Fruit fly (Drosophila melanogaster) whole organism, embryonic: ENCODE data around the gene VhaSFD.

ENCODE experiments used
- ATbp ChIP-seq: fragments of 200-800 bp; sonication (Bioruptor generic); optimal IDR thresholded peaks from 2 replicates; lab custom pipeline; 2017; ENCODE audit warnings: missing biosample characterization, mild to moderate bottlenecking, missing genetic modification characterization, missing genetic modification reagents
- Ada2b ChIP-seq: fragments of 200-800 bp; sonication (Bioruptor generic); IDR thresholded peaks from 2 replicates; pipeline ENCODE4 v1.3.6; 2022; ENCODE audit warnings: missing biosample characterization, missing genetic modification characterization
- Bgb ChIP-seq: fragments of 200-800 bp; sonication (Bioruptor generic); IDR thresholded peaks from 2 replicates; pipeline ENCODE4 v1.3.6; 2022; ENCODE audit warnings: missing biosample characterization, missing genetic modification characterization; ENCODE audit not compliant: partially characterized antibody
- C15 ChIP-seq: fragments of 200-800 bp; sonication (Bioruptor generic); IDR thresholded peaks from 3 replicates; pipeline ENCODE4 v1.3.6; 2022; ENCODE audit warnings: missing biosample characterization, missing genetic modification characterization
- CG14014 ChIP-seq: fragments of 200-800 bp; sonication (Bioruptor generic); IDR thresholded peaks from 2 replicates; pipeline ENCODE4 v1.3.6; 2022; ENCODE audit warnings: missing biosample characterization, missing genetic modification characterization
- CG14441 ChIP-seq: fragments of 200-800 bp; sonication (Bioruptor generic); IDR thresholded peaks from 2 replicates; pipeline ENCODE4 v1.3.6; 2022; ENCODE audit warnings: missing biosample characterization, missing genetic modification characterization
- CG2712 ChIP-seq: fragments of 200-800 bp; optimal IDR thresholded peaks from 3 replicates; lab custom pipeline; 2019; ENCODE audit warnings: missing biosample characterization, mild to moderate bottlenecking, missing genetic modification characterization, moderate library complexity
- CG31441 ChIP-seq: fragments of 200-800 bp; sonication (Bioruptor generic); IDR thresholded peaks from 2 replicates; pipeline ENCODE4 v1.3.6; 2022; ENCODE audit warnings: missing biosample characterization, missing genetic modification characterization
- CG34224 ChIP-seq: fragments of 200-800 bp; sonication (Bioruptor generic); IDR thresholded peaks from 3 replicates; pipeline ENCODE4 v1.3.6; 2022; ENCODE audit warnings: missing biosample characterization, missing genetic modification characterization; ENCODE audit not compliant: partially characterized antibody
- CG43689 ChIP-seq: fragments of 200-800 bp; sonication (Bioruptor generic); IDR thresholded peaks from 2 replicates; pipeline ENCODE4 v1.3.6; 2022; ENCODE audit warnings: missing biosample characterization, missing genetic modification characterization
- CG6272 ChIP-seq: fragments of 200-800 bp; sonication (Bioruptor generic); IDR thresholded peaks from 2 replicates; pipeline ENCODE4 v1.3.6; 2022; ENCODE audit warnings: missing biosample characterization, missing genetic modification characterization
- CG6654 ChIP-seq: fragments of 200-800 bp; sonication (Bioruptor generic); optimal IDR thresholded peaks from 2 replicates; lab custom pipeline; 2017; ENCODE audit warnings: missing biosample characterization, mild to moderate bottlenecking, missing genetic modification characterization
- CG6683 ChIP-seq: fragments of 200-800 bp; sonication (Bioruptor generic); optimal IDR thresholded peaks from 2 replicates; lab custom pipeline; 2017; ENCODE audit warnings: missing biosample characterization, mild to moderate bottlenecking, missing genetic modification characterization, missing genetic modification reagents
- CG6791 ChIP-seq: fragments of 200-800 bp; sonication (Bioruptor generic); IDR thresholded peaks from 3 replicates; pipeline ENCODE4 v1.3.6; 2022; ENCODE audit warnings: missing biosample characterization, missing genetic modification characterization; ENCODE audit not compliant: partially characterized antibody
- CG6813 ChIP-seq: fragments of 200-800 bp; sonication (Bioruptor generic); optimal IDR thresholded peaks from 2 replicates; lab custom pipeline; 2017; ENCODE audit warnings: missing biosample characterization, missing genetic modification characterization, mild to moderate bottlenecking, moderate library complexity, missing genetic modification reagents
- CG7786 ChIP-seq: fragments of 200-800 bp; sonication (Bioruptor generic); optimal IDR thresholded peaks from 2 replicates; lab custom pipeline; 2016; ENCODE audit warnings: missing biosample characterization, missing genetic modification characterization
- CG7963 ChIP-seq: fragments of 200-800 bp; sonication (Bioruptor generic); IDR thresholded peaks from 3 replicates; pipeline ENCODE4 v1.3.6; 2022; ENCODE audit warnings: missing biosample characterization, missing genetic modification characterization; ENCODE audit not compliant: partially characterized antibody
- CG8290 ChIP-seq, 3 experiments: fragments of 200-800 bp; sonication (Bioruptor generic); optimal IDR thresholded peaks; 2 replicates each; lab custom pipeline; 2016 to 2019; ENCODE audit warnings: missing biosample characterization in 3 of 3, missing genetic modification characterization in 3 of 3, mild to moderate bottlenecking in 2 of 3, moderate library complexity in 1 of 3
- CG9797 ChIP-seq: fragments of 200-800 bp; sonication (Bioruptor generic); optimal IDR thresholded peaks from 3 replicates; lab custom pipeline; 2018; ENCODE audit warnings: missing biosample characterization, mild to moderate bottlenecking, missing genetic modification characterization
- CG9876 ChIP-seq: fragments of 200-800 bp; sonication (Bioruptor generic); optimal IDR thresholded peaks from 2 replicates; lab custom pipeline; 2016; ENCODE audit warnings: missing biosample characterization, missing genetic modification characterization
- CG9932 ChIP-seq: fragments of 200-800 bp; sonication (Bioruptor generic); IDR thresholded peaks from 2 replicates; pipeline ENCODE4 v1.3.6; 2022; ENCODE audit warnings: missing biosample characterization, missing genetic modification characterization
- ERR ChIP-seq: fragments of 200-800 bp; sonication (Bioruptor generic); optimal IDR thresholded peaks from 2 replicates; lab custom pipeline; 2016; ENCODE audit warnings: missing biosample characterization, missing genetic modification characterization
- Gug ChIP-seq: fragments of 200-800 bp; sonication (Bioruptor generic); IDR thresholded peaks from 4 replicates; pipeline ENCODE4 v1.3.6; 2022; ENCODE audit warnings: missing biosample characterization, missing genetic modification characterization
- HLHmδ ChIP-seq: fragments of 200-800 bp; sonication (Bioruptor generic); optimal IDR thresholded peaks from 2 replicates; lab custom pipeline; 2018; ENCODE audit warnings: missing biosample characterization, mild to moderate bottlenecking, missing genetic modification characterization, moderate library complexity
- HmgD ChIP-seq: fragments of 200-800 bp; sonication (Bioruptor generic); optimal IDR thresholded peaks from 3 replicates; lab custom pipeline; 2016; ENCODE audit warnings: missing biosample characterization, missing genetic modification characterization
- Hr39 ChIP-seq: fragments of >200 bp; optimal IDR thresholded peaks from 2 replicates; lab custom pipeline; 2017
- Hr51 ChIP-seq, 2 experiments: fragments of 200-800 bp; sonication (Bioruptor generic); optimal IDR thresholded peaks; 2 replicates in 1 of 2; 3 replicates in 1 of 2; lab custom pipeline; 2016 to 2018; ENCODE audit warnings: missing biosample characterization in 2 of 2, missing genetic modification characterization in 2 of 2, mild to moderate bottlenecking in 1 of 2, moderate library complexity in 1 of 2
- Lpt ChIP-seq: fragments of >200 bp; optimal IDR thresholded peaks from 2 replicates; lab custom pipeline; 2018; ENCODE audit warnings: missing biosample characterization, missing genetic modification characterization
- Pdp1 ChIP-seq, 2 experiments: fragments of 200-800 bp; sonication (Bioruptor generic); optimal IDR thresholded peaks; 3 replicates each; lab custom pipeline; 2016; ENCODE audit warnings: missing biosample characterization in 2 of 2, missing genetic modification characterization in 2 of 2, mild to moderate bottlenecking in 1 of 2, moderate library complexity in 1 of 2
- Sox100B ChIP-seq: fragments of 200-800 bp; sonication (Bioruptor generic); optimal IDR thresholded peaks from 3 replicates; lab custom pipeline; 2018; ENCODE audit warnings: missing biosample characterization, mild to moderate bottlenecking, missing genetic modification characterization
- Xrp1 ChIP-seq: fragments of 200-800 bp; sonication (Bioruptor generic); IDR thresholded peaks from 2 replicates; pipeline ENCODE4 v1.3.6; 2022; ENCODE audit warnings: missing biosample characterization, missing genetic modification characterization
- ac ChIP-seq: fragments of 200-800 bp; sonication (Bioruptor generic); optimal IDR thresholded peaks from 3 replicates; lab custom pipeline; 2017; ENCODE audit warnings: missing biosample characterization, mild to moderate bottlenecking, missing genetic modification characterization
- cas ChIP-seq: fragments of 200-800 bp; sonication (Bioruptor generic); IDR thresholded peaks from 2 replicates; pipeline ENCODE4 v1.3.6; 2022; ENCODE audit warnings: missing biosample characterization, missing genetic modification characterization
- chm ChIP-seq: fragments of 200-800 bp; sonication (Bioruptor generic); IDR thresholded peaks from 2 replicates; pipeline ENCODE4 v1.3.6; 2022; ENCODE audit warnings: missing biosample characterization, missing genetic modification characterization
- dpn ChIP-seq, 2 experiments: fragments of 200-800 bp; sonication (Bioruptor generic); optimal IDR thresholded peaks; 3 replicates each; lab custom pipeline; 2016; ENCODE audit warnings: missing biosample characterization in 2 of 2, missing genetic modification characterization in 2 of 2
- gfzf ChIP-seq: fragments of 200-800 bp; sonication (Bioruptor generic); optimal IDR thresholded peaks from 2 replicates; lab custom pipeline; 2016; ENCODE audit warnings: missing biosample characterization, mild to moderate bottlenecking, missing genetic modification characterization, moderate library complexity
- gsb-n ChIP-seq: fragments of 200-800 bp; sonication (Bioruptor generic); optimal IDR thresholded peaks from 3 replicates; lab custom pipeline; 2018; ENCODE audit warnings: missing biosample characterization, mild to moderate bottlenecking, missing genetic modification characterization
- lilli ChIP-seq: fragments of 200-800 bp; sonication (Bioruptor generic); optimal IDR thresholded peaks from 3 replicates; lab custom pipeline; 2016; ENCODE audit warnings: missing biosample characterization, missing genetic modification characterization
- maf-S ChIP-seq: fragments of 200-800 bp; sonication (Bioruptor generic); optimal IDR thresholded peaks from 2 replicates; lab custom pipeline; 2016; ENCODE audit warnings: missing biosample characterization, missing genetic modification characterization
- nau ChIP-seq: fragments of 200-800 bp; sonication (Bioruptor generic); optimal IDR thresholded peaks from 3 replicates; lab custom pipeline; 2017; ENCODE audit warnings: missing biosample characterization, mild to moderate bottlenecking, missing genetic modification characterization, missing genetic modification reagents
- nom ChIP-seq: fragments of 200-800 bp; sonication (Bioruptor generic); optimal IDR thresholded peaks from 2 replicates; lab custom pipeline; 2017; ENCODE audit warnings: missing biosample characterization, missing genetic modification characterization, mild to moderate bottlenecking, moderate library complexity, missing genetic modification reagents
- peb ChIP-seq: fragments of 200-800 bp; sonication (Bioruptor generic); IDR thresholded peaks from 2 replicates; pipeline ENCODE4 v1.3.6; 2022; ENCODE audit warnings: missing biosample characterization, missing genetic modification characterization
- psq ChIP-seq: fragments of 200-800 bp; sonication (Bioruptor generic); optimal IDR thresholded peaks from 2 replicates; lab custom pipeline; 2017; ENCODE audit warnings: missing biosample characterization, missing genetic modification characterization
- row ChIP-seq: fragments of 200-800 bp; sonication (Bioruptor generic); IDR thresholded peaks from 3 replicates; pipeline ENCODE4 v1.3.6; 2022; ENCODE audit warnings: missing biosample characterization, missing genetic modification characterization
- run ChIP-seq: fragments of 200-800 bp; sonication (Bioruptor generic); optimal IDR thresholded peaks from 3 replicates; lab custom pipeline; 2018; ENCODE audit warnings: missing biosample characterization, mild to moderate bottlenecking, missing genetic modification characterization
- tio ChIP-seq: fragments of 200-800 bp; sonication (Bioruptor generic); optimal IDR thresholded peaks from 2 replicates; lab custom pipeline; 2017; ENCODE audit warnings: missing biosample characterization, missing genetic modification characterization, inconsistent platforms
- usp ChIP-seq: fragments of >200 bp; optimal IDR thresholded peaks from 2 replicates; lab custom pipeline; 2017; ENCODE audit warnings: missing biosample characterization, missing genetic modification characterization
- z ChIP-seq: fragments of 200-800 bp; sonication (Bioruptor generic); IDR thresholded peaks from 3 replicates; pipeline ENCODE4 v1.3.6; 2022; ENCODE audit warnings: missing biosample characterization, missing genetic modification characterization

The VhaSFD gene

DNA sequence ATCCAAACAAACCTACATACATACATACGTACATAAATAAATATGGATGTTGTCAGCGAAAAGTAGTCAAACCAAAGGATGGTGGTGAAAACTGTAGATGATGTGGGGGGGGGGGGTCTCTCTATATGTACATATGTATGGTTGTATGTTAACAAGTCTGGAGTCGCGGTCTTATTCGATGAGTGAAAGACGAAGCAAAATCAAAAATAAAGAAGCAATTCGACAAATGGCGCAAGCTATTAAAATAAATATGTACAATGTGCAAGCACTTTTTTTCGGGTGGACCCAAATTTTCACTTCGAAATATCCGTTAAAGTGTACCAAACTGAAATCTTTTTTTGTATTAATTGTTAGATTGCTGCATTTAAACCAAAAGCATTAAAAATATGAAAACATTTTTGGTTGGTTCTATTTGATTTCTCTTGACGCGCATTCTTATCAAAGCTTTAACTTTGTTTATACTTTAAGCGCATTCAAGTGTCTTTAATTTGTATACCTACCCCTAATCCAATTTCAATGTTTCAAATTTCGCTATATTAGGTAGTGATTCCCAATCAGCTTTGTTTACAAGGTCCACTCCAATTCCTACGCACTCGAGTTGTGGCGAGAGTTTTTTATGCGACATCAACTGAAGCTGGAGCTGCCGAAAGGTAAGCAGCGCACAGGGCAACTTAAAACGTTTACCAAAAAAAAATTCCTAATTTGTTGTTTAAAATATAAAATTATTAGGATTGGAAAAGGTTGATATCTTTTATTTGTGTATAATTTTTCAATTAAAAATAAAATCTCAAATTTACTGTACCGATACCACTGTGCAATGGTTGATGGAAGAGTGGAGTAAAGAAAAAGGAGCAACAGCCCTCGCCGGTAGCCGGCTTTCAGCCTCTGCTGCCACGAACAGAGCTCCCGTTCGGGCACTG, 43.4 kb downstream of the VhaSFD start, which contains the start of gene CG31807 (continued):
- no peak for TF ChIP-seq usp (GFP tag; lab: Kevin White, UChicago)
- TF ChIP-seq CG9797, result no peak
- TF ChIP-seq CG6683 (GFP tag; lab: Kevin White, UChicago), result peak; percentile 31
- peak; percentile 52 for TF ChIP-seq nau
- TF ChIP-seq ATbp (GFP tag; lab: Kevin White, UChicago), result peak; percentile 90
- TF ChIP-seq maf-S, result peak; percentile 67
- no peak for TF ChIP-seq peb (GFP tag; lab: Robert Waterston, UW)
- no peak for TF ChIP-seq cas (GFP tag; lab: Robert Waterston, UW)
- TF ChIP-seq HLHmδ (GFP tag; lab: Kevin White, UChicago), result no peak
- no peak for TF ChIP-seq CG7963
- peak; percentile 68 for TF ChIP-seq CG7786 (GFP tag; lab: Kevin White, UChicago)
- no peak for TF ChIP-seq Bgb (GFP tag; lab: Robert Waterston, UW)
- TF ChIP-seq HmgD (GFP tag; lab: Kevin White, UChicago), result no peak
- TF ChIP-seq Xrp1 (GFP tag; lab: Robert Waterston, UW), result peak; percentile 39; the same call in 1 of the 2 replicates
- peak; percentile 47 to 65 for TF ChIP-seq dpn (GFP tag; optimal IDR thresholded peaks at IDR 0.05; lab: Kevin White, UChicago)
- TF ChIP-seq CG2712 (tag; lab: Kevin White, UChicago), result peak; percentile 80
- no peak for TF ChIP-seq CG6791 (GFP tag; lab: Robert Waterston, UW)
- TF ChIP-seq gsb-n (tag; lab: Kevin White, UChicago), result peak; percentile 73
- 0 out of 2 replicates have a peak, but pooled peaks have one; percentile 25 for TF ChIP-seq CG9932 (GFP tag; lab: Robert Waterston, UW)
- TF ChIP-seq CG14441 (GFP tag; lab: Robert Waterston, UW), result peak; percentile 21
- peak; percentile 24 to 90 for TF ChIP-seq Hr51 (GFP tag; optimal IDR thresholded peaks at IDR 0.05; lab: Kevin White, UChicago)
- peak; percentile 40 to 47 for TF ChIP-seq Pdp1 (GFP tag; optimal IDR thresholded peaks at IDR 0.05; lab: Kevin White, UChicago)
- peak; percentile 95 for TF ChIP-seq nom
- TF ChIP-seq Hr39 (lab: Kevin White, UChicago), result no peak
- peak; percentile 51 for TF ChIP-seq tio
- no peak for TF ChIP-seq gfzf (GFP tag; lab: Kevin White, UChicago)
- TF ChIP-seq Ada2b (GFP tag; lab: Robert Waterston, UW), result peak; percentile 29
- TF ChIP-seq ac (GFP tag; lab: Kevin White, UChicago), result peak; percentile 36
- TF ChIP-seq chm (GFP tag; lab: Robert Waterston, UW), result peak; percentile 71
- TF ChIP-seq ERR (GFP tag; lab: Kevin White, UChicago), result peak; percentile 6
- no peak for TF ChIP-seq Lpt (GFP tag; lab: Kevin White, UChicago)
- TF ChIP-seq CG34224 (GFP tag; lab: Robert Waterston, UW), result no peak
- TF ChIP-seq CG6654 (GFP tag; lab: Kevin White, UChicago), result peak; percentile 58
- no peak for TF ChIP-seq CG9876 (GFP tag; lab: Kevin White, UChicago)
- TF ChIP-seq psq (GFP tag; lab: Kevin White, UChicago), result no peak
- peak; percentile 70 for TF ChIP-seq Sox100B (GFP tag; lab: Kevin White, UChicago)
- TF ChIP-seq CG31441 (GFP tag; lab: Robert Waterston, UW), result peak; percentile 75
- no peak for TF ChIP-seq C15 (GFP tag; lab: Robert Waterston, UW)
- TF ChIP-seq z (GFP tag; lab: Robert Waterston, UW), result no peak
- peak; percentile 17; the same call in 1 of the 4 replicates for TF ChIP-seq Gug (GFP tag; lab: Robert Waterston, UW)
- peak; percentile 33; the same call in 1 of the 2 replicates for TF ChIP-seq CG43689
- TF ChIP-seq CG14014, result no peak; the same call in 1 of the 2 replicates
- peak; percentile 66 for TF ChIP-seq lilli (GFP tag; lab: Kevin White, UChicago)
- peak; percentile 59 for TF ChIP-seq row (GFP tag; lab: Robert Waterston, UW)
- TF ChIP-seq CG6272 (GFP tag; lab: Robert Waterston, UW), result peak; percentile 58
- peak; percentile 81 for TF ChIP-seq run (tag; lab: Kevin White, UChicago)
- TF ChIP-seq CG6813, result peak; percentile 24
- TF ChIP-seq CG8290 (GFP tag; optimal IDR thresholded peaks at IDR 0.05; lab: Kevin White, UChicago), result no peak
- peak in 1 of 2 experiments; percentile 45 for TF ChIP-seq CG8290 (tag; optimal IDR thresholded peaks at IDR 0.05; lab: Kevin White, UChicago)
